Fruit fly (Drosophila melanogaster) whole organism, embryonic: ENCODE measurements around the gene pnt.

Source experiments
- Awh ChIP-seq: fragments of 200-800 bp; sonication (Bioruptor generic); IDR thresholded peaks from 2 replicates; pipeline ENCODE4, ENCODE4 v1.3.6; 2022; ENCODE audit warnings: missing biosample characterization, missing genetic modification characterization
- BtbVII ChIP-seq: fragments of 200-800 bp; sonication (Bioruptor generic); optimal IDR thresholded peaks from 3 replicates; lab custom pipeline; 2017; ENCODE audit warnings: missing biosample characterization, mild to moderate bottlenecking, missing genetic modification characterization
- CG10147 ChIP-seq: fragments of 200-800 bp; sonication (Bioruptor generic); optimal IDR thresholded peaks from 2 replicates; lab custom pipeline; 2019; ENCODE audit warnings: missing biosample characterization, mild to moderate bottlenecking, missing genetic modification characterization, moderate library complexity
- CG10274 ChIP-seq: fragments of 200-800 bp; sonication (Bioruptor generic); optimal IDR thresholded peaks from 3 replicates; lab custom pipeline; 2017; ENCODE audit warnings: missing biosample characterization, mild to moderate bottlenecking, missing genetic modification characterization
- CG11456 ChIP-seq: fragments of 200-800 bp; sonication (Bioruptor generic); IDR thresholded peaks from 3 replicates; pipeline ENCODE4 v1.3.6; 2022; ENCODE audit warnings: missing biosample characterization, missing genetic modification characterization
- CG11504 ChIP-seq: fragments of 200-800 bp; sonication (Bioruptor generic); optimal IDR thresholded peaks from 3 replicates; lab custom pipeline; 2019; ENCODE audit warnings: missing biosample characterization, mild to moderate bottlenecking, missing genetic modification characterization, moderate library complexity
- CG11696 ChIP-seq: fragments of 200-800 bp; sonication (Bioruptor generic); IDR thresholded peaks from 2 replicates; pipeline ENCODE4 v1.3.6; 2022; ENCODE audit warnings: missing biosample characterization, missing genetic modification characterization
- CG12104 ChIP-seq: fragments of 200-800 bp; sonication (Bioruptor generic); optimal IDR thresholded peaks from 3 replicates; lab custom pipeline; 2016; ENCODE audit warnings: missing biosample characterization, missing genetic modification characterization
- CG12744 ChIP-seq: fragments of 200-800 bp; sonication (Bioruptor generic); optimal IDR thresholded peaks from 2 replicates; lab custom pipeline; 2016; ENCODE audit warnings: missing biosample characterization, missing genetic modification characterization
- CG15073 ChIP-seq: fragments of 200-800 bp; sonication (Bioruptor generic); optimal IDR thresholded peaks from 2 replicates; lab custom pipeline; 2016; ENCODE audit warnings: missing biosample characterization, missing genetic modification characterization
- CG15269 ChIP-seq: fragments of 200-800 bp; sonication (Bioruptor generic); optimal IDR thresholded peaks from 2 replicates; lab custom pipeline; 2018; ENCODE audit warnings: missing biosample characterization, mild to moderate bottlenecking, missing genetic modification characterization, moderate library complexity
- CG1529 ChIP-seq: fragments of 200-800 bp; sonication (Bioruptor generic); optimal IDR thresholded peaks from 3 replicates; lab custom pipeline; 2018; ENCODE audit warnings: missing biosample characterization, missing genetic modification characterization
- CG17328 ChIP-seq: fragments of 200-800 bp; sonication (Bioruptor generic); IDR thresholded peaks from 2 replicates; pipeline ENCODE4 v1.3.6; 2022; ENCODE audit warnings: missing biosample characterization, missing genetic modification characterization
- CG17802 ChIP-seq: fragments of 200-800 bp; sonication (Bioruptor generic); optimal IDR thresholded peaks from 2 replicates; lab custom pipeline; 2018; ENCODE audit warnings: missing biosample characterization, mild to moderate bottlenecking, missing genetic modification characterization, moderate library complexity
- CG2678 ChIP-seq: fragments of 200-800 bp; sonication (Bioruptor generic); optimal IDR thresholded peaks from 3 replicates; lab custom pipeline; 2019; ENCODE audit warnings: missing biosample characterization, mild to moderate bottlenecking, missing genetic modification characterization, moderate library complexity
- CG4282 ChIP-seq: fragments of 200-800 bp; sonication (Bioruptor generic); optimal IDR thresholded peaks from 2 replicates; lab custom pipeline; 2016; ENCODE audit warnings: missing biosample characterization, missing genetic modification characterization
- CG4707 ChIP-seq: fragments of 200-800 bp; sonication (Bioruptor generic); optimal IDR thresholded peaks from 2 replicates; lab custom pipeline; 2018; ENCODE audit warnings: missing biosample characterization, mild to moderate bottlenecking, missing genetic modification characterization, moderate library complexity
- CG4820 ChIP-seq: fragments of 200-800 bp; sonication (Bioruptor generic); optimal IDR thresholded peaks from 3 replicates; lab custom pipeline; 2016; ENCODE audit warnings: missing biosample characterization, missing genetic modification characterization
- CG6813 ChIP-seq: fragments of 200-800 bp; sonication (Bioruptor generic); optimal IDR thresholded peaks from 2 replicates; lab custom pipeline; 2017; ENCODE audit warnings: missing biosample characterization, missing genetic modification characterization, mild to moderate bottlenecking, moderate library complexity, missing genetic modification reagents
- CG7745 ChIP-seq: fragments of 200-800 bp; sonication (Bioruptor generic); optimal IDR thresholded peaks from 2 replicates; lab custom pipeline; 2018; ENCODE audit warnings: missing biosample characterization, mild to moderate bottlenecking, missing genetic modification characterization, moderate library complexity
- CG8089 ChIP-seq: fragments of 200-800 bp; sonication (Bioruptor generic); optimal IDR thresholded peaks from 3 replicates; lab custom pipeline; 2016; ENCODE audit warnings: missing biosample characterization, missing genetic modification characterization
- CG8388 ChIP-seq: fragments of 200-800 bp; sonication (Bioruptor generic); optimal IDR thresholded peaks from 2 replicates; lab custom pipeline; 2019; ENCODE audit warnings: missing biosample characterization, mild to moderate bottlenecking, missing genetic modification characterization, moderate library complexity
- Chrac-16 ChIP-seq: fragments of 200-800 bp; sonication (Bioruptor generic); optimal IDR thresholded peaks from 3 replicates; lab custom pipeline; 2016; ENCODE audit warnings: missing biosample characterization, missing genetic modification characterization
- Dfd ChIP-seq, 2 experiments: fragments of >200 bp; optimal IDR thresholded peaks; 2 replicates each; lab custom pipeline; 2017; ENCODE audit warnings: missing biosample characterization in 2 of 2, missing genetic modification characterization in 2 of 2
- Dip2 ChIP-seq: fragments of 200-800 bp; sonication (Bioruptor generic); IDR thresholded peaks from 2 replicates; pipeline ENCODE4 v1.3.6; 2022; ENCODE audit warnings: missing biosample characterization, missing genetic modification characterization
- Ets65A ChIP-seq: fragments of 200-800 bp; sonication (Bioruptor generic); peaks from one replicate; lab custom pipeline; 2016; ENCODE audit warnings: missing biosample characterization, missing genetic modification characterization
- Fer1 ChIP-seq: fragments of 200-800 bp; sonication (Bioruptor generic); optimal IDR thresholded peaks from 2 replicates; lab custom pipeline; 2017; ENCODE audit warnings: missing biosample characterization, mild to moderate bottlenecking, missing genetic modification characterization
- Hand ChIP-seq: fragments of 200-800 bp; sonication (Bioruptor generic); optimal IDR thresholded peaks from 2 replicates; lab custom pipeline; 2017; ENCODE audit warnings: mild to moderate bottlenecking, missing biosample characterization, missing genetic modification reagents, missing genetic modification characterization
- Hr39 ChIP-seq: fragments of >200 bp; optimal IDR thresholded peaks from 2 replicates; lab custom pipeline; 2017
- MESR4 ChIP-seq: fragments of 200-800 bp; sonication (Bioruptor generic); optimal IDR thresholded peaks from 2 replicates; lab custom pipeline; 2018; ENCODE audit warnings: missing biosample characterization, mild to moderate bottlenecking, missing genetic modification characterization, moderate library complexity
- NC2α ChIP-seq: fragments of 200-800 bp; sonication (Bioruptor generic); optimal IDR thresholded peaks from 2 replicates; lab custom pipeline; 2016; ENCODE audit warnings: missing biosample characterization, missing genetic modification characterization
- aop ChIP-seq: fragments of 200-800 bp; sonication (Bioruptor generic); IDR thresholded peaks from 2 replicates; pipeline ENCODE4 v1.3.6; 2022; ENCODE audit warnings: missing biosample characterization, missing genetic modification characterization
- cg ChIP-seq: fragments of 200-800 bp; sonication (Bioruptor generic); optimal IDR thresholded peaks from 3 replicates; lab custom pipeline; 2019; ENCODE audit warnings: missing biosample characterization, mild to moderate bottlenecking, missing genetic modification characterization, moderate library complexity
- dimm ChIP-seq: fragments of 200-800 bp; sonication (Bioruptor generic); IDR thresholded peaks from 2 replicates; pipeline ENCODE4 v1.3.6; 2022; ENCODE audit warnings: missing biosample characterization, missing genetic modification characterization
- dysf ChIP-seq: fragments of 200-800 bp; sonication (Bioruptor generic); IDR thresholded peaks from 3 replicates; pipeline ENCODE4 v1.3.6; 2022; ENCODE audit warnings: missing biosample characterization, missing genetic modification characterization
- eve ChIP-seq, 2 experiments: fragments of >200 bp; optimal IDR thresholded peaks; 2 replicates each; lab custom pipeline; 2017; ENCODE audit warnings: missing biosample characterization in 2 of 2, missing genetic modification characterization in 2 of 2
- ewg ChIP-seq: fragments of 200-800 bp; sonication (Bioruptor generic); optimal IDR thresholded peaks from 3 replicates; lab custom pipeline; 2017; ENCODE audit warnings: mild to moderate bottlenecking, missing biosample characterization, missing genetic modification reagents, missing genetic modification characterization
- fd3F ChIP-seq: fragments of 200-800 bp; sonication (Bioruptor generic); optimal IDR thresholded peaks from 2 replicates; lab custom pipeline; 2018; ENCODE audit warnings: missing biosample characterization, mild to moderate bottlenecking, missing genetic modification characterization, moderate library complexity
- hkb ChIP-seq, 2 experiments: fragments of 200-800 bp in 1 of 2; fragments of >200 bp in 1 of 2; sonication (Bioruptor generic) in 1 of 2; IDR thresholded peaks in 1 of 2; optimal IDR thresholded peaks in 1 of 2; 2 replicates each; pipeline versions ENCODE4 v1.3.6 to Lab custom; 2017 to 2022; ENCODE audit warnings: missing biosample characterization in 1 of 2, missing genetic modification characterization in 1 of 2
- kni ChIP-seq: fragments of 200-800 bp; sonication (Bioruptor generic); optimal IDR thresholded peaks from 3 replicates; lab custom pipeline; 2017; ENCODE audit warnings: mild to moderate bottlenecking, missing biosample characterization, missing genetic modification reagents, missing genetic modification characterization
- knrl ChIP-seq: fragments of 200-800 bp; sonication (Bioruptor generic); IDR thresholded peaks from 3 replicates; pipeline ENCODE4 v1.3.6; 2022; ENCODE audit warnings: missing biosample characterization, missing genetic modification characterization; ENCODE audit not compliant: partially characterized antibody
- lilli ChIP-seq: fragments of 200-800 bp; sonication (Bioruptor generic); optimal IDR thresholded peaks from 3 replicates; lab custom pipeline; 2016; ENCODE audit warnings: missing biosample characterization, missing genetic modification characterization
- p53 ChIP-seq: fragments of 200-800 bp; sonication (Bioruptor generic); optimal IDR thresholded peaks from 2 replicates; lab custom pipeline; 2016; ENCODE audit warnings: missing biosample characterization, missing genetic modification characterization
- pho ChIP-seq: fragments of 200-800 bp; sonication (Bioruptor generic); optimal IDR thresholded peaks from 2 replicates; lab custom pipeline; 2016; ENCODE audit warnings: missing biosample characterization, missing genetic modification characterization
- pros ChIP-seq: fragments of 200-800 bp; sonication (Bioruptor generic); optimal IDR thresholded peaks from 3 replicates; lab custom pipeline; 2019; ENCODE audit warnings: missing biosample characterization, mild to moderate bottlenecking, missing genetic modification characterization, moderate library complexity
- run ChIP-seq: fragments of 200-800 bp; sonication (Bioruptor generic); optimal IDR thresholded peaks from 3 replicates; lab custom pipeline; 2018; ENCODE audit warnings: missing biosample characterization, mild to moderate bottlenecking, missing genetic modification characterization
- trem ChIP-seq: fragments of 200-800 bp; optimal IDR thresholded peaks from 3 replicates; lab custom pipeline; 2019; ENCODE audit warnings: missing biosample characterization, mild to moderate bottlenecking, missing genetic modification characterization, moderate library complexity
- trh ChIP-seq: fragments of 200-800 bp; sonication (Bioruptor generic); optimal IDR thresholded peaks from 2 replicates; lab custom pipeline; 2016; ENCODE audit warnings: missing biosample characterization, missing genetic modification characterization
- unc-4 ChIP-seq: fragments of 200-800 bp; sonication (Bioruptor generic); IDR thresholded peaks from 2 replicates; pipeline ENCODE4 v1.3.6; 2022; ENCODE audit warnings: missing biosample characterization, missing genetic modification characterization; ENCODE audit not compliant: partially characterized antibody
- unpg ChIP-seq: fragments of 200-800 bp; sonication (Bioruptor generic); optimal IDR thresholded peaks from 3 replicates; lab custom pipeline; 2018; ENCODE audit warnings: missing biosample characterization, mild to moderate bottlenecking, missing genetic modification characterization, moderate library complexity
- vfl ChIP-seq: fragments of 200-800 bp; sonication (Bioruptor generic); optimal IDR thresholded peaks from 2 replicates; lab custom pipeline; 2016; ENCODE audit warnings: missing biosample characterization, missing genetic modification characterization
- vvl ChIP-seq: fragments of 200-800 bp; sonication (Bioruptor generic); IDR thresholded peaks from 2 replicates; pipeline ENCODE4 v1.3.6; 2022; ENCODE audit warnings: missing biosample characterization, missing genetic modification characterization

The pnt gene

dm6 chr3R:23303297-23303696, 42.7 kb downstream of the pnt start (continued):
- TF ChIP-seq vfl (GFP tag; lab: Kevin White, UChicago) (no peak), Chrac-16 (peak; percentile 46), CG6813 (no peak), pros (GFP tag; lab: Kevin White, UChicago) (peak; percentile 29), CG8388 (peak; percentile 28), trh (GFP tag; lab: Kevin White, UChicago) (no peak), CG12744 (GFP tag; lab: Kevin White, UChicago) (no peak), CG12104 (no peak), Ets65A (GFP tag; lab: Kevin White, UChicago) (no peak), Awh (GFP tag; lab: Robert Waterston, UW) (no peak), kni (GFP tag; lab: Kevin White, UChicago) (no peak), hkb (optimal IDR thresholded peaks at IDR 0.05; lab: Kevin White, UChicago) (no peak), hkb (GFP tag; IDR thresholded peaks at IDR 0.05; lab: Robert Waterston, UW) (no peak), dimm (GFP tag; lab: Robert Waterston, UW) (no peak), CG2678 (tag; lab: Kevin White, UChicago) (no peak), aop (GFP tag; lab: Robert Waterston, UW) (no peak), dysf (no peak), Fer1 (GFP tag; lab: Kevin White, UChicago) (no peak), eve (GFP tag; optimal IDR thresholded peaks at IDR 0.05; lab: Kevin White, UChicago) (no peak), CG15269 (tag; lab: Kevin White, UChicago) (no peak), CG7745 (tag; lab: Kevin White, UChicago) (no peak), CG11456 (no peak), Hr39 (lab: Kevin White, UChicago) (no peak), Dip2 (GFP tag; lab: Robert Waterston, UW) (no peak), CG1529 (no peak), CG4282 (GFP tag; lab: Kevin White, UChicago) (no peak), NC2α (GFP tag; lab: Kevin White, UChicago) (no peak), CG17802 (tag; lab: Kevin White, UChicago) (no peak), knrl (GFP tag; lab: Robert Waterston, UW) (no peak), p53 (GFP tag; lab: Kevin White, UChicago) (no peak), CG11696 (GFP tag; lab: Robert Waterston, UW) (no peak), CG8089 (GFP tag; lab: Kevin White, UChicago) (no peak), cg (GFP tag; lab: Kevin White, UChicago) (no peak), CG10147 (GFP tag; lab: Kevin White, UChicago) (no peak), pho (GFP tag; lab: Kevin White, UChicago) (no peak), unpg (GFP tag; lab: Kevin White, UChicago) (peak; percentile 33), CG10274 (GFP tag; lab: Kevin White, UChicago) (no peak), vvl (no peak), trem (peak; percentile 13), Dfd (GFP tag; optimal IDR thresholded peaks at IDR 0.05; lab: Kevin White, UChicago) (no peak), lilli (GFP tag; lab: Kevin White, UChicago) (peak; percentile 5), unc-4 (GFP tag; lab: Robert Waterston, UW) (no peak), MESR4 (no peak), CG17328 (GFP tag; lab: Robert Waterston, UW) (0 out of 2 replicates have a peak, but pooled peaks have one; percentile 28), ewg (no peak), fd3F (no peak), CG15073 (GFP tag; lab: Kevin White, UChicago) (no peak), Hand (GFP tag; lab: Kevin White, UChicago) (no peak), run (tag; lab: Kevin White, UChicago) (no peak), CG11504 (tag; lab: Kevin White, UChicago) (no peak), CG4707 (no peak), BtbVII (GFP tag; lab: Kevin White, UChicago) (no peak), CG4820 (GFP tag; lab: Kevin White, UChicago) (peak; percentile 8)
